Worm (Caenorhabditis elegans) whole organism, L4 larva: ENCODE measurements around the gene F41G3.20.

Source experiments
- F26F4.8 ChIP-seq: fragments of 200-800 bp; sonication (Bioruptor generic); conservative IDR thresholded peaks from 2 replicates; pipeline ENCODE4 v1.3.6; 2022; ENCODE audit warnings: missing genetic modification characterization, missing compliant biosample characterization
- F37D6.2 ChIP-seq: sonication (generic microtip); optimal IDR thresholded peaks from 2 replicates; lab custom pipeline; 2016; ENCODE audit warnings: mild to moderate bottlenecking, missing genetic modification characterization, missing compliant biosample characterization
- F44E2.7 ChIP-seq: fragments of 200-800 bp; sonication (Bioruptor generic); IDR thresholded peaks from 2 replicates; pipeline ENCODE4 v2.1.2; 2022; ENCODE audit warnings: missing genetic modification characterization, missing compliant biosample characterization
- T26A8.4 ChIP-seq: fragments of 200-800 bp; sonication (Bioruptor generic); IDR thresholded peaks from 2 replicates; pipeline ENCODE4 v1.3.6; 2022; ENCODE audit warnings: missing genetic modification characterization, missing compliant biosample characterization
- Y48G9A.11 ChIP-seq: fragments of 200-800 bp; sonication (Bioruptor generic); IDR thresholded peaks from 2 replicates; pipeline ENCODE4 v1.3.6; 2022; ENCODE audit warnings: missing genetic modification reagents, missing genetic modification characterization, missing compliant biosample characterization
- Y5F2A.4 ChIP-seq: fragments of 200-800 bp; sonication (Bioruptor generic); optimal IDR thresholded peaks from 2 replicates; lab custom pipeline; 2018; ENCODE audit warnings: mild to moderate bottlenecking, missing genetic modification characterization, missing compliant biosample characterization
- ZK337.2 ChIP-seq: fragments of 200-800 bp; sonication (Bioruptor generic); IDR thresholded peaks from 2 replicates; pipeline ENCODE4 v1.3.6; 2022; ENCODE audit warnings: missing genetic modification reagents, missing genetic modification characterization, missing compliant biosample characterization
- ZK546.5 ChIP-seq, 2 experiments: sonication (generic microtip); optimal IDR thresholded peaks; 2 replicates each; lab custom pipeline; 2017; ENCODE audit warnings: missing biosample characterization in 2 of 2, missing genetic modification characterization in 2 of 2
- aha-1 ChIP-seq: fragments of 150-350 bp; peaks from one replicate; lab custom pipeline; 2014; ENCODE audit warnings: missing biosample characterization, missing genetic modification characterization
- aly-2 ChIP-seq: sonication (generic microtip); optimal IDR thresholded peaks from 2 replicates; lab custom pipeline; 2018; ENCODE audit warnings: missing biosample characterization, missing genetic modification characterization
- attf-4 ChIP-seq: sonication (generic microtip); optimal IDR thresholded peaks from 3 replicates; lab custom pipeline; 2017; ENCODE audit warnings: missing biosample characterization, missing genetic modification characterization
- ceh-20 ChIP-seq: fragments of 200-800 bp; sonication (Bioruptor generic); IDR thresholded peaks from 2 replicates; pipeline ENCODE4 v1.3.6; 2022; ENCODE audit warnings: missing genetic modification reagents, missing genetic modification characterization, missing compliant biosample characterization
- ces-1 ChIP-seq: fragments of 150-350 bp; sonication (generic microtip); optimal IDR thresholded peaks from 4 replicates; lab custom pipeline; 2014; ENCODE audit warnings: missing biosample characterization, missing genetic modification reagents, missing genetic modification characterization
- ctbp-1 ChIP-seq: fragments of 200-800 bp; sonication (Bioruptor generic); IDR thresholded peaks from 2 replicates; pipeline ENCODE4 v1.3.6; 2022; ENCODE audit warnings: missing genetic modification reagents, missing genetic modification characterization, missing compliant biosample characterization
- daf-19 ChIP-seq: fragments of 200-800 bp; sonication (Bioruptor generic); conservative IDR thresholded peaks from 2 replicates; pipeline ENCODE4 v1.3.6; 2022; ENCODE audit warnings: missing genetic modification characterization, missing compliant biosample characterization
- daf-8 ChIP-seq: fragments of 200-800 bp; sonication (Bioruptor generic); IDR thresholded peaks from 2 replicates; pipeline ENCODE4 v1.3.6; 2022; ENCODE audit warnings: missing genetic modification characterization, missing compliant biosample characterization
- dmd-6 ChIP-seq: fragments of 200-800 bp; sonication (Bioruptor generic); IDR thresholded peaks from 2 replicates; pipeline ENCODE4 v1.3.6; 2022; ENCODE audit warnings: missing genetic modification reagents, missing genetic modification characterization, missing compliant biosample characterization
- egl-27 ChIP-seq: sonication (generic microtip); optimal IDR thresholded peaks from 3 replicates; lab custom pipeline; 2017; ENCODE audit warnings: missing biosample characterization, missing genetic modification reagents, missing genetic modification characterization
- egl-43 ChIP-seq: fragments of 200-800 bp; sonication (Bioruptor generic); IDR thresholded peaks from 2 replicates; pipeline ENCODE4 v1.3.6; 2022; ENCODE audit warnings: missing genetic modification reagents, missing genetic modification characterization, missing compliant biosample characterization
- fkh-10 ChIP-seq: fragments of 150-350 bp; optimal IDR thresholded peaks from 2 replicates; lab custom pipeline; 2014; ENCODE audit warnings: missing biosample characterization, missing genetic modification reagents, missing genetic modification characterization
- hmg-1.1 ChIP-seq: fragments of 200-800 bp; sonication (Bioruptor generic); IDR thresholded peaks from 2 replicates; pipeline ENCODE4 v1.3.6; 2022; ENCODE audit warnings: missing genetic modification reagents, missing genetic modification characterization, missing compliant biosample characterization
- lim-7 ChIP-seq: fragments of 200-800 bp; sonication (Bioruptor generic); IDR thresholded peaks from 2 replicates; pipeline ENCODE4 v1.3.6; 2022; ENCODE audit warnings: missing genetic modification characterization, missing compliant biosample characterization
- lin-1 ChIP-seq: fragments of 200-800 bp; sonication (Bioruptor generic); IDR thresholded peaks from 2 replicates; pipeline ENCODE4 v1.3.6; 2022; ENCODE audit warnings: missing genetic modification reagents, missing genetic modification characterization, missing compliant biosample characterization
- lin-38 ChIP-seq: fragments of 200-800 bp; sonication (Bioruptor generic); IDR thresholded peaks from 2 replicates; pipeline ENCODE4 v1.3.6; 2022; ENCODE audit warnings: missing genetic modification reagents, missing genetic modification characterization, missing compliant biosample characterization
- lir-3 ChIP-seq: sonication (generic microtip); optimal IDR thresholded peaks from 2 replicates; lab custom pipeline; 2016; ENCODE audit warnings: mild to moderate bottlenecking, missing genetic modification characterization, missing compliant biosample characterization
- lsy-2 ChIP-seq, 2 experiments: fragments of 150-350 bp in 1 of 2; sonication (generic microtip) in 1 of 2; optimal IDR thresholded peaks; 2 replicates each; lab custom pipeline; 2014 to 2017; ENCODE audit warnings: missing biosample characterization in 2 of 2, missing genetic modification characterization in 2 of 2
- madf-5 ChIP-seq, 2 experiments: fragments of 200-800 bp; sonication (Bioruptor generic); IDR thresholded peaks; 2 replicates each; pipeline ENCODE4 v1.3.6; 2022; ENCODE audit warnings: missing compliant biosample characterization in 2 of 2, missing genetic modification characterization in 2 of 2
- mdl-1 ChIP-seq, 2 experiments: fragments of 150-350 bp in 1 of 2; sonication (generic microtip) in 1 of 2; optimal IDR thresholded peaks; 2 replicates each; lab custom pipeline; 2014 to 2017; ENCODE audit warnings: missing biosample characterization in 2 of 2, missing genetic modification characterization in 2 of 2
- mep-1 ChIP-seq: fragments of 150-350 bp; sonication (generic microtip); optimal IDR thresholded peaks from 3 replicates; lab custom pipeline; 2014; ENCODE audit warnings: missing biosample characterization, missing genetic modification characterization
- mxl-3 ChIP-seq: fragments of 200-800 bp; sonication (Bioruptor generic); optimal IDR thresholded peaks from 2 replicates; lab custom pipeline; 2018; ENCODE audit warnings: mild to moderate bottlenecking, missing genetic modification characterization, missing compliant biosample characterization
- nhr-237 ChIP-seq: sonication (generic microtip); optimal IDR thresholded peaks from 2 replicates; lab custom pipeline; 2017; ENCODE audit warnings: missing biosample characterization, missing genetic modification characterization
- nhr-25 ChIP-seq: sonication (generic microtip); optimal IDR thresholded peaks from 2 replicates; lab custom pipeline; 2017; ENCODE audit warnings: missing genetic modification characterization, mild to moderate bottlenecking, missing compliant biosample characterization, antibody characterized with exemption, moderate library complexity, borderline replicate concordance; ENCODE audit not compliant: insufficient read depth
- nhr-41 ChIP-seq: fragments of 200-800 bp; sonication (Bioruptor generic); IDR thresholded peaks from 2 replicates; pipeline ENCODE4 v1.3.6; 2022; ENCODE audit warnings: missing genetic modification reagents, missing genetic modification characterization, missing compliant biosample characterization
- nhr-42 ChIP-seq: fragments of 200-800 bp; sonication (Bioruptor generic); IDR thresholded peaks from 2 replicates; pipeline ENCODE4 v1.3.6; 2022; ENCODE audit warnings: missing genetic modification characterization, missing compliant biosample characterization
- nhr-6 ChIP-seq: fragments of 150-350 bp; optimal IDR thresholded peaks from 2 replicates; lab custom pipeline; 2014; ENCODE audit warnings: missing biosample characterization, missing genetic modification characterization
- nhr-77 ChIP-seq: fragments of 150-350 bp; optimal IDR thresholded peaks from 2 replicates; lab custom pipeline; 2014; ENCODE audit warnings: missing biosample characterization, missing genetic modification characterization
- pqm-1 ChIP-seq: sonication (generic microtip); optimal IDR thresholded peaks from 2 replicates; lab custom pipeline; 2017; ENCODE audit warnings: missing biosample characterization, missing genetic modification characterization
- rbr-2 ChIP-seq: sonication (generic microtip); optimal IDR thresholded peaks from 2 replicates; lab custom pipeline; 2016; ENCODE audit warnings: missing genotype, missing genetic modification characterization, missing compliant biosample characterization
- sdz-12 ChIP-seq: fragments of 200-800 bp; sonication (Bioruptor generic); optimal IDR thresholded peaks from 2 replicates; lab custom pipeline; 2018; ENCODE audit warnings: mild to moderate bottlenecking, missing genetic modification characterization, missing compliant biosample characterization
- set-16 ChIP-seq: fragments of 200-800 bp; sonication (Bioruptor generic); IDR thresholded peaks from 2 replicates; pipeline ENCODE4 v1.3.6; 2022; ENCODE audit warnings: missing genetic modification reagents, missing genetic modification characterization, missing compliant biosample characterization
- skn-1 ChIP-seq: fragments of 150-350 bp; optimal IDR thresholded peaks from 2 replicates; lab custom pipeline; 2014; ENCODE audit warnings: missing biosample characterization, missing genetic modification characterization
- snpc-4 ChIP-seq: fragments of 150-350 bp; optimal IDR thresholded peaks from 2 replicates; lab custom pipeline; 2014; ENCODE audit warnings: missing biosample characterization, missing genetic modification characterization
- tag-97 ChIP-seq: fragments of 200-800 bp; sonication (Bioruptor generic); IDR thresholded peaks from 2 replicates; pipeline ENCODE4 v1.3.6; 2022; ENCODE audit warnings: missing genetic modification characterization, missing compliant biosample characterization
- unc-39 ChIP-seq: sonication (generic microtip); optimal IDR thresholded peaks from 2 replicates; lab custom pipeline; 2017; ENCODE audit warnings: missing biosample characterization, missing genetic modification characterization
- ztf-7 ChIP-seq: fragments of 150-350 bp; optimal IDR thresholded peaks from 2 replicates; lab custom pipeline; 2014; ENCODE audit warnings: missing biosample characterization, missing genetic modification characterization

F41G3.20 gene

DNA sequence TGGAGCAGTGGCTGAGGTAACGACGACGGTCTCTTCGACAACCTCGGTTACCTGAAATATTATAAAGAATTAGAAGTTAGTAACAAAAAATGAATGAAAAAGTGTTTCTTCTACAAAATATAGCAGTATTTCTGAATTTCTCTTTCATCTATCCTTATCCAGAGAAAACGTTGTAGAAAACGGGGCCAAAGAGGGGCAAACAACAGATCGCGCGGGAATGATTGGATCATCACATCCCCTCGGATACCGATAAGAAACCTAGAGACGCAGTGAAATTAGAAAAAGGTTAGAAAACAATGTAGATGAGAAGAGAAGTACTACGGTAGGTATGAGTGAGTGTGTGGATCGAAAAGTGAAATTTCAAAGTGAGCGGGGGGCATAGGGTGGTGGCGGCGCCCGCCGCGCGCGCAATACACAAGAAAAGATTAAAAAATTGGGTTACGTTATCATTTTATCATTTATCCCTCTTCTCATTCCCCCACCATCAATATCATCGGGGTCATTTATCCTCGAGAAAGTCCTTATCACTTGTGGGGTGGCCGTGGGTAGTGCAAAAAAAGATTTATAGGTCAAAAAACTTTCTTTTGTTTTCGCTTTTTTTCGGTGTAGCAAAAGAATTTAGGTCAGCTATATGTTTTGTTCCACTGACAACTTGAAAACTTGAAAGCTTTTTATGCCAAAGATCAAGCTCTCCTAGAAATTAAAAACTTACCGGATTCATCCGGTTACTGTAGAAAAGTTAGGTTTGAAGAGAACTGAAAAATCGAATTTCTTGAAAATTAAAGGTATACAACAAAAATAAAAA lies 38.5 kb downstream of the F41G3.20 start, which contains the start of the genes dpy-10 and T14B4.19 (continued):
- TF ChIP-seq nhr-25 (tag; lab: Kevin White, UChicago), result no peak

DNA sequence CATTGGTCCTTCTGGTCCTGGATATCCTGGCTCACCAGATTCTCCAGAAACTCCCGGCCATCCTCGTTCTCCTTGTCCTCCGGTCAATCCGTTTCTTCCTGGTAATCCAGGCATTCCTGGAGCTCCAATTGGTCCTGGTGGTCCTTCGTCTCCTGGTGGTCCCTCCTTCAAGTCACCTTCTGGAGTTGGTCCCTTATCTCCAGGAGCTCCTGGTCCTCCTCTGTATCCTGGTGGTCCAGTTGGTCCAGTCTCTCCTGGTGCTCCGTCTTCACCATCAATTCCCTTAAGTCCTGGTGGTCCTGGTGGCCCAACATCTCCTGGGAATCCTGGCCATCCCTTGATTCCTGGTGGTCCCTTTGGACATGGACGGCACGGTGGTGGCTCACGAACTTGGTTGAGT lies 40.2 kb downstream of the F41G3.20 start:
- TF ChIP-seq tag-97, result no peak
- TF ChIP-seq aha-1 (tag; lab: Kevin White, UChicago), result peak; percentile 11
- TF ChIP-seq ztf-7 (tag; lab: Kevin White, UChicago), result no peak
- no peak for TF ChIP-seq nhr-41 (GFP tag; lab: Robert Waterston, UW)
- TF ChIP-seq set-16 (GFP tag; lab: Robert Waterston, UW), result peak; percentile 74; the same call in 1 of the 2 replicates
- TF ChIP-seq egl-43 (GFP tag; lab: Robert Waterston, UW), result 0 out of 2 replicates have a peak, but pooled peaks have one; percentile 3
- TF ChIP-seq daf-8 (GFP tag; lab: Robert Waterston, UW), result no peak
- TF ChIP-seq lir-3 (tag; lab: Kevin White, UChicago), result no peak
- no peak for TF ChIP-seq F44E2.7 (GFP tag; lab: Robert Waterston, UW)
- no peak for TF ChIP-seq mdl-1 (tag; optimal IDR thresholded peaks at IDR 0.05; lab: Kevin White, UChicago)

DNA sequence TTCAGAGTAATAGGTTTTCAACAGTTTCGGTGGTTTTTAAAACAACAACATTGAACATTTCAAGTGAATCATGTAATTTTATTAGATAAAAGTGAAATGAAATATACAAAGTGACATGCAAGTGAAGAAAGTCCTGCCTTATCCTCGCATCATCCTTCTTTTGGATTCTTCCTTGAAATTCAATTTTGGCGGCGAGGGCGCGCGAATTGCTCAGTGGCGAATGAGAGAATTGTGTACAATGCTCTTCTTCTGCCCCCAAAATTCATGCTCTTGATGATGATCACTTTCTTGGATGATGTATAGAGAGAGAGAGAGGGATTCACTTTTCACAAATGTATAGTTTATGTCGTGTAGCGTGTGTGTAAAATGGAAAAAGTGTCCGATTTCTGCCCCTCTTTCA lies 41.1 kb downstream of the F41G3.20 start:
- TF ChIP-seq ctbp-1 (GFP tag; lab: Robert Waterston, UW) (peak; percentile 59; the same call in 1 of the 2 replicates), ces-1 (peak; percentile 49), egl-27 (no peak), set-16 (GFP tag; lab: Robert Waterston, UW) (no peak), fkh-10 (GFP tag; lab: Kevin White, UChicago) (peak; percentile 69), F26F4.8 (GFP tag; lab: Robert Waterston, UW) (no peak), snpc-4 (tag; lab: Kevin White, UChicago) (no peak), Y5F2A.4 (GFP tag; lab: Kevin White, UChicago) (no peak), dmd-6 (GFP tag; lab: Robert Waterston, UW) (no peak)

DNA sequence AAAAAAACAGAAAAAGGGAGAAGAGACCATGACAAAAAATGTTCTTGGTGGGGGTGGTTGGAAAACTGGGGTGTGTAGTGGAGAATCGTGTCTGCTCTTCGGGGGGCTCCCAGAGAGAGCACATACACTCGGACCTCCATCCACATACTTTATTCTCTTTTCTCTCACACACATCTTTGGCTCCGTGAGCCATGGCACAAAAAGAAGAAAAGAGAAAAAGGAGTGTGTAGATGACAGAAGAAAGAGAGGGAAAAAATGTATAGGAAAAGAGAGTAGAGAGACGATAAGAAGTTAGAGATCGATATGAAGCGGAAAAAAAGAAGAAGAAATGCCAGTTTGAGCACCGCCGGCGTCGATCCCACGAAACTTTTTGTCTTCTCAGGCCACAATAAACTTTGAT lies 41.8 kb downstream of the F41G3.20 start:
- TF ChIP-seq nhr-6 (no peak), rbr-2 (tag; lab: Kevin White, UChicago) (peak; percentile 25), ZK546.5 (tag; optimal IDR thresholded peaks at IDR 0.05; lab: Kevin White, UChicago) (no peak), nhr-77 (tag; lab: Kevin White, UChicago) (no peak), daf-19 (GFP tag; lab: Robert Waterston, UW) (no peak), lin-1 (GFP tag; lab: Robert Waterston, UW) (no peak), aly-2 (tag; lab: Kevin White, UChicago) (no peak), mep-1 (peak; percentile 77), lin-38 (GFP tag; lab: Robert Waterston, UW) (no peak), sdz-12 (GFP tag; lab: Kevin White, UChicago) (no peak), mxl-3 (GFP tag; lab: Kevin White, UChicago) (no peak), ctbp-1 (GFP tag; lab: Robert Waterston, UW) (peak; percentile 62), pqm-1 (no peak), nhr-25 (tag; lab: Kevin White, UChicago) (no peak), unc-39 (tag; lab: Kevin White, UChicago) (no peak), nhr-237 (tag; lab: Kevin White, UChicago) (no peak), skn-1 (tag; lab: Kevin White, UChicago) (no peak), F26F4.8 (GFP tag; lab: Robert Waterston, UW) (no peak), nhr-42 (GFP tag; lab: Robert Waterston, UW) (no peak), T26A8.4 (GFP tag; lab: Robert Waterston, UW) (no peak), F37D6.2 (tag; lab: Kevin White, UChicago) (no peak), lsy-2 (tag; optimal IDR thresholded peaks at IDR 0.05; lab: Kevin White, UChicago) (peak in 1 of 2 experiments; percentile 53), Y48G9A.11 (no peak), attf-4 (no peak), hmg-1.1 (GFP tag; lab: Robert Waterston, UW) (peak; percentile 54), madf-5 (GFP tag; IDR thresholded peaks at IDR 0.05; lab: Robert Waterston, UW) (no peak), ZK337.2 (0 out of 2 replicates have a peak, but pooled peaks have one; percentile 12), lim-7 (no peak), ceh-20 (peak; percentile 59; the same call in 1 of the 2 replicates)
